Fruit fly (Drosophila melanogaster): ENCODE measurements around the gene OXA1L.
A peak's percentile ranks its signal among the peaks of the same experiment; 100 is the strongest.

OXA1L gene

DNA sequence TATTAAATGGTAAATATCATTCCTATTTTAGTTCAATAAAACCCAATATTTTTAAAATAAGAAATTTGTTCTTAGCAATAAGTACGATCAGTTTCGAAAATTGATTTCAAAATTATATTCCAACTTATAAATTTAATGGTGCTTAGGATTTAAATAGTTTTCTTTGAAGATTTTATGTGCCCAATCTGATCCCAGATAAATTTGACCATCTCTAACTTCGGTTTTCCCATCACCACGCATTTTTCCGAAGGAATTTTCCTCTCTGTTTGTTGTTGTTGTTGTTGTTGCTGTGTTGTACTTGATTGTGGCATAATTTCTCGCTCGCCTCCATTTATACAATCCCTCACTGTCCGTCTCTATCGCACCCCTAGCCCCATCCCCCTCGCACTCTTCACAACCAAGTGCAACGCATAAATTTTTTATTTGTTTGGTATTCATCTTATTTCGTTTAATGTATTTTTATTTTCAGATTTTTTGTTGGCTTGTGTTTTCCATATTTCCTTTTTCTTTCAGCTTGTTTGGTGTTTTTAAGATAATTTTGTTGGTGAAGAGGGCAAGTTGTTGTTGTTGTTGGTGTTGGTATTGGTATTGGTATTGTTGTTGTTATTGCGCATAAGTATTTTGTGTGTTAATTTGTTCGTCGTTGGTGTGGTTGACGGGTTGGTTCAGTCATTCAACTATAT lies 36.5 kb downstream of the OXA1L start (continued):
- peak; percentile 26 for TF ChIP-seq CG12659 (GFP tag; optimal IDR thresholded peaks at IDR 0.05)
- no peak for TF ChIP-seq slp2 (GFP tag; optimal IDR thresholded peaks at IDR 0.05)
- TF ChIP-seq phol (tag; optimal IDR thresholded peaks at IDR 0.05) = peak; percentile 61
- TF ChIP-seq CG11398 (GFP tag; optimal IDR thresholded peaks at IDR 0.05) = no peak
- TF ChIP-seq B-H1 (GFP tag; IDR thresholded peaks at IDR 0.05) = no peak; the same call in 2 of the 3 replicates
- no peak for TF ChIP-seq CG16815 (GFP tag; optimal IDR thresholded peaks at IDR 0.05)
- no peak for TF ChIP-seq gt (GFP tag; IDR thresholded peaks at IDR 0.05)
- TF ChIP-seq nerfin-1 (tag; optimal IDR thresholded peaks at IDR 0.05) = peak; percentile 63
- no peak for TF ChIP-seq CG9215 (GFP tag; IDR thresholded peaks at IDR 0.05)
- peak; percentile 63 for TF ChIP-seq Sox100B (GFP tag; optimal IDR thresholded peaks at IDR 0.05)
- peak; percentile 57 for TF ChIP-seq psq (GFP tag; optimal IDR thresholded peaks at IDR 0.05)
- TF ChIP-seq CG10654 (GFP tag; optimal IDR thresholded peaks at IDR 0.05) = no peak
- TF ChIP-seq CG2120 (GFP tag; optimal IDR thresholded peaks at IDR 0.05) = peak; percentile 6
- TF ChIP-seq zen (tag; optimal IDR thresholded peaks at IDR 0.05) = peak; percentile 31
- TF ChIP-seq tll (GFP tag; optimal IDR thresholded peaks at IDR 0.05) = peak in 1 of 2 experiments; percentile 27
- TF ChIP-seq Pdp1 (GFP tag; optimal IDR thresholded peaks at IDR 0.05) = peak in 1 of 2 experiments; percentile 94
- TF ChIP-seq CoRest (tag; optimal IDR thresholded peaks at IDR 0.05) = peak; percentile 26
- TF ChIP-seq onecut (GFP tag; IDR thresholded peaks at IDR 0.05) = peak; percentile 32; the same call in 1 of the 2 replicates
- TF ChIP-seq sim (GFP tag; IDR thresholded peaks at IDR 0.05) = no peak
- TF ChIP-seq al (GFP tag; IDR thresholded peaks at IDR 0.05) = no peak
- TF ChIP-seq CG6791 (GFP tag; IDR thresholded peaks at IDR 0.05; ENCODE audit: partially characterized antibody) = no peak
- no peak for TF ChIP-seq Ptx1 (GFP tag; IDR thresholded peaks at IDR 0.05)
- peak; percentile 0 for TF ChIP-seq CG9437 (GFP tag; optimal IDR thresholded peaks at IDR 0.05)
- peak; percentile 59 for TF ChIP-seq CG15696 (tag; optimal IDR thresholded peaks at IDR 0.05)
- TF ChIP-seq CG12104 (GFP tag; optimal IDR thresholded peaks at IDR 0.05) = peak; percentile 32
- no peak for TF ChIP-seq crp (GFP tag; optimal IDR thresholded peaks at IDR 0.05)
- TF ChIP-seq scrt (GFP tag; optimal IDR thresholded peaks at IDR 0.05) = no peak
- TF ChIP-seq Trl (optimal IDR thresholded peaks at IDR 0.05) = no peak
- TF ChIP-seq Trl (GFP tag; optimal IDR thresholded peaks at IDR 0.05) = no peak
- TF ChIP-seq CG11695 (GFP tag; IDR thresholded peaks at IDR 0.05) = peak; percentile 20; the same call in 1 of the 3 replicates
- no peak for TF ChIP-seq amos (GFP tag; IDR thresholded peaks at IDR 0.05; ENCODE audit: partially characterized antibody)
- no peak for TF ChIP-seq CG6765 (GFP tag; optimal IDR thresholded peaks at IDR 0.05)
- peak; percentile 2 for TF ChIP-seq CG6254 (GFP tag; optimal IDR thresholded peaks at IDR 0.05)
- peak; percentile 15; the same call in 1 of the 2 replicates for TF ChIP-seq CG10366 (GFP tag; IDR thresholded peaks at IDR 0.05)
- TF ChIP-seq sd (tag; optimal IDR thresholded peaks at IDR 0.05) = peak; percentile 83
- TF ChIP-seq pho (GFP tag; optimal IDR thresholded peaks at IDR 0.05) = no peak
- TF ChIP-seq CG8765 (GFP tag; IDR thresholded peaks at IDR 0.05) = no peak

- TF ChIP-seq insv (GFP tag; optimal IDR thresholded peaks at IDR 0.05) (no peak), mirr (GFP tag; optimal IDR thresholded peaks at IDR 0.05) (no peak), Med (GFP tag) (peak; percentile 40), CG32767 (GFP tag; IDR thresholded peaks at IDR 0.05) (peak; percentile 71), az2 (GFP tag; optimal IDR thresholded peaks at IDR 0.05) (no peak), Rfx (GFP tag; IDR thresholded peaks at IDR 0.05) (0 out of 2 replicates have a peak, but pooled peaks have one; percentile 20), CG10431 (GFP tag; optimal IDR thresholded peaks at IDR 0.05) (no peak), CG12769 (tag; optimal IDR thresholded peaks at IDR 0.05) (peak; percentile 33), chm (GFP tag; IDR thresholded peaks at IDR 0.05) (no peak), CG12659 (GFP tag; optimal IDR thresholded peaks at IDR 0.05) (no peak), CG10979 (tag; optimal IDR thresholded peaks at IDR 0.05) (no peak), Ets65A (GFP tag) (peak; percentile 67), sens (GFP tag) (peak; percentile 60), sd (tag; optimal IDR thresholded peaks at IDR 0.05) (peak; percentile 70), run (tag; optimal IDR thresholded peaks at IDR 0.05) (no peak)
Measured at dm6 chr3L:10848712-10849377, 37.4 kb downstream of the OXA1L start.
